Fruit fly (Drosophila melanogaster): ENCODE measurements around the gene RpS6.

- TF ChIP-seq ems (GFP tag; optimal IDR thresholded peaks at IDR 0.05) (peak; percentile 89), Elba2 (GFP tag; optimal IDR thresholded peaks at IDR 0.05) (no peak), CG11085 (GFP tag; IDR thresholded peaks at IDR 0.05) (peak; percentile 85), CG18619 (GFP tag; optimal IDR thresholded peaks at IDR 0.05) (peak; percentile 90), CG16779 (GFP tag; IDR thresholded peaks at IDR 0.05) (peak; percentile 81), CG11695 (GFP tag; IDR thresholded peaks at IDR 0.05) (peak; percentile 90), CG30403 (GFP tag; optimal IDR thresholded peaks at IDR 0.05) (peak; percentile 88), nerfin-1 (tag; optimal IDR thresholded peaks at IDR 0.05) (peak; percentile 86), CG11398 (GFP tag; optimal IDR thresholded peaks at IDR 0.05) (peak; percentile 81)
These were observed 7.3 kb upstream of the RpS6 start, which contains the start of the genes dpr14 and spidey for dm6 chrX:7908239-7909068.

Data from whole organism, embryonic.